Fruit fly (Drosophila melanogaster) whole organism, embryonic: Measurements from ENCODE around the gene Drsl4.

Experiments used
- Aef1 ChIP-seq: fragments of 200-800 bp; sonication (Bioruptor generic); IDR thresholded peaks from 3 replicates; pipeline ENCODE4 v1.3.6; 2022; ENCODE audit warnings: missing biosample characterization, missing genetic modification characterization
- Awh ChIP-seq: fragments of 200-800 bp; sonication (Bioruptor generic); IDR thresholded peaks from 2 replicates; pipeline ENCODE4, ENCODE4 v1.3.6; 2022; ENCODE audit warnings: missing biosample characterization, missing genetic modification characterization
- Bteb2 ChIP-seq: fragments of 200-800 bp; sonication (Bioruptor generic); optimal IDR thresholded peaks from 2 replicates; lab custom pipeline; 2016; ENCODE audit warnings: missing biosample characterization, missing genetic modification characterization
- CG10431 ChIP-seq: fragments of 200-800 bp; sonication (Bioruptor generic); optimal IDR thresholded peaks from 3 replicates; lab custom pipeline; 2018; ENCODE audit warnings: missing biosample characterization, mild to moderate bottlenecking, missing genetic modification characterization
- CG10462 ChIP-seq: fragments of 200-800 bp; sonication (Bioruptor generic); optimal IDR thresholded peaks from 2 replicates; lab custom pipeline; 2016; ENCODE audit warnings: missing biosample characterization, missing genetic modification characterization
- CG11247 ChIP-seq: fragments of 200-800 bp; sonication (Bioruptor generic); IDR thresholded peaks from 2 replicates; pipeline ENCODE4 v1.3.6; 2022; ENCODE audit warnings: missing biosample characterization, missing genetic modification characterization
- CG11696 ChIP-seq: fragments of 200-800 bp; sonication (Bioruptor generic); IDR thresholded peaks from 2 replicates; pipeline ENCODE4 v1.3.6; 2022; ENCODE audit warnings: missing biosample characterization, missing genetic modification characterization
- CG12219 ChIP-seq: fragments of 200-800 bp; sonication (Bioruptor generic); optimal IDR thresholded peaks from 3 replicates; lab custom pipeline; 2018; ENCODE audit warnings: missing biosample characterization, mild to moderate bottlenecking, missing genetic modification characterization
- CG12769 ChIP-seq: fragments of 200-800 bp; sonication (Bioruptor generic); optimal IDR thresholded peaks from 2 replicates; lab custom pipeline; 2019; ENCODE audit warnings: missing biosample characterization, mild to moderate bottlenecking, missing genetic modification characterization, moderate library complexity
- CG13123 ChIP-seq: fragments of 200-800 bp; sonication (Bioruptor generic); optimal IDR thresholded peaks from 2 replicates; lab custom pipeline; 2016; ENCODE audit warnings: missing biosample characterization, missing genetic modification characterization
- CG15269 ChIP-seq: fragments of 200-800 bp; sonication (Bioruptor generic); optimal IDR thresholded peaks from 2 replicates; lab custom pipeline; 2018; ENCODE audit warnings: missing biosample characterization, mild to moderate bottlenecking, missing genetic modification characterization, moderate library complexity
- CG17186 ChIP-seq: fragments of 200-800 bp; sonication (Bioruptor generic); optimal IDR thresholded peaks from 3 replicates; lab custom pipeline; 2017; ENCODE audit warnings: missing biosample characterization, missing genetic modification reagents, missing genetic modification characterization
- CG17359 ChIP-seq: fragments of 200-800 bp; sonication (Bioruptor generic); optimal IDR thresholded peaks from 3 replicates; lab custom pipeline; 2018; ENCODE audit warnings: missing biosample characterization, mild to moderate bottlenecking, missing genetic modification characterization, moderate library complexity
- CG17829 ChIP-seq: fragments of 200-800 bp; optimal IDR thresholded peaks from 2 replicates; lab custom pipeline; 2019; ENCODE audit warnings: missing biosample characterization, mild to moderate bottlenecking, missing genetic modification characterization, moderate library complexity
- CG17912 ChIP-seq: fragments of 200-800 bp; sonication (Bioruptor generic); optimal IDR thresholded peaks from 2 replicates; lab custom pipeline; 2018; ENCODE audit warnings: missing biosample characterization, mild to moderate bottlenecking, missing genetic modification characterization
- CG2199 ChIP-seq: fragments of 200-800 bp; sonication (Bioruptor generic); IDR thresholded peaks from 3 replicates; pipeline ENCODE4 v1.3.6; 2022; ENCODE audit warnings: missing biosample characterization, missing genetic modification characterization
- CG33213 ChIP-seq: fragments of 200-800 bp; sonication (Bioruptor generic); optimal IDR thresholded peaks from 3 replicates; lab custom pipeline; 2016; ENCODE audit warnings: missing biosample characterization, missing genetic modification characterization
- CG3407 ChIP-seq: fragments of 200-800 bp; sonication (Bioruptor generic); optimal IDR thresholded peaks from 2 replicates; lab custom pipeline; 2018; ENCODE audit warnings: missing biosample characterization, mild to moderate bottlenecking, missing genetic modification characterization
- CG4282 ChIP-seq: fragments of 200-800 bp; sonication (Bioruptor generic); optimal IDR thresholded peaks from 2 replicates; lab custom pipeline; 2016; ENCODE audit warnings: missing biosample characterization, missing genetic modification characterization
- CG4360 ChIP-seq: fragments of 200-800 bp; sonication (Bioruptor generic); IDR thresholded peaks from 2 replicates; pipeline ENCODE4 v1.3.6; 2022; ENCODE audit warnings: missing biosample characterization, missing genetic modification characterization
- CG43689 ChIP-seq: fragments of 200-800 bp; sonication (Bioruptor generic); IDR thresholded peaks from 2 replicates; pipeline ENCODE4 v1.3.6; 2022; ENCODE audit warnings: missing biosample characterization, missing genetic modification characterization
- CG5245 ChIP-seq: fragments of 200-800 bp; sonication (Bioruptor generic); optimal IDR thresholded peaks from 3 replicates; lab custom pipeline; 2016; ENCODE audit warnings: missing biosample characterization, missing genetic modification characterization
- CG6654 ChIP-seq: fragments of 200-800 bp; sonication (Bioruptor generic); optimal IDR thresholded peaks from 2 replicates; lab custom pipeline; 2017; ENCODE audit warnings: missing biosample characterization, mild to moderate bottlenecking, missing genetic modification characterization
- CG6854 ChIP-seq: fragments of 200-800 bp; sonication (Bioruptor generic); optimal IDR thresholded peaks from 3 replicates; lab custom pipeline; 2017; ENCODE audit warnings: missing biosample characterization, mild to moderate bottlenecking, missing genetic modification characterization
- CG8924 ChIP-seq: fragments of 200-800 bp; optimal IDR thresholded peaks from 3 replicates; lab custom pipeline; 2019; ENCODE audit warnings: missing biosample characterization, mild to moderate bottlenecking, missing genetic modification characterization, moderate library complexity
- D19B ChIP-seq: fragments of 200-800 bp; sonication (Bioruptor generic); optimal IDR thresholded peaks from 2 replicates; lab custom pipeline; 2017; ENCODE audit warnings: missing biosample characterization, mild to moderate bottlenecking, missing genetic modification characterization
- MBD-R2 ChIP-seq: fragments of 200-800 bp; sonication (Bioruptor generic); IDR thresholded peaks from 2 replicates; pipeline ENCODE4 v1.3.6; 2022; ENCODE audit warnings: missing biosample characterization, missing genetic modification characterization
- Max ChIP-seq: fragments of 200-800 bp; sonication (Bioruptor generic); optimal IDR thresholded peaks from 2 replicates; lab custom pipeline; 2016; ENCODE audit warnings: missing biosample characterization, mild to moderate bottlenecking, missing genetic modification characterization
- Myb ChIP-seq: fragments of 200-800 bp; sonication (Bioruptor generic); optimal IDR thresholded peaks from 2 replicates; lab custom pipeline; 2016; ENCODE audit warnings: missing biosample characterization, missing genetic modification characterization
- Neu2 ChIP-seq: fragments of 200-800 bp; sonication (Bioruptor generic); optimal IDR thresholded peaks from 3 replicates; lab custom pipeline; 2016; ENCODE audit warnings: missing biosample characterization, missing genetic modification characterization, borderline replicate concordance
- Nf-YC ChIP-seq: fragments of 200-800 bp; optimal IDR thresholded peaks from 3 replicates; lab custom pipeline; 2019; ENCODE audit warnings: missing biosample characterization, mild to moderate bottlenecking, missing genetic modification characterization, moderate library complexity
- Oli ChIP-seq: fragments of 200-800 bp; sonication (Bioruptor generic); optimal IDR thresholded peaks from 2 replicates; lab custom pipeline; 2018; ENCODE audit warnings: missing biosample characterization, mild to moderate bottlenecking, missing genetic modification characterization, moderate library complexity
- Pdp1 ChIP-seq, 2 experiments: fragments of 200-800 bp; sonication (Bioruptor generic); optimal IDR thresholded peaks; 3 replicates each; lab custom pipeline; 2016; ENCODE audit warnings: missing biosample characterization in 2 of 2, missing genetic modification characterization in 2 of 2, mild to moderate bottlenecking in 1 of 2, moderate library complexity in 1 of 2
- Ptx1 ChIP-seq: fragments of 200-800 bp; sonication (Bioruptor generic); IDR thresholded peaks from 2 replicates; pipeline ENCODE4 v1.3.6; 2022; ENCODE audit warnings: missing biosample characterization, missing genetic modification characterization
- Rfx ChIP-seq: fragments of 200-800 bp; sonication (Bioruptor generic); IDR thresholded peaks from 2 replicates; pipeline ENCODE4 v1.3.6; 2022; ENCODE audit warnings: missing biosample characterization, missing genetic modification characterization
- Six4 ChIP-seq: fragments of 200-800 bp; sonication (Bioruptor generic); optimal IDR thresholded peaks from 2 replicates; lab custom pipeline; 2016; ENCODE audit warnings: missing biosample characterization, missing genetic modification characterization
- Sox100B ChIP-seq: fragments of 200-800 bp; sonication (Bioruptor generic); optimal IDR thresholded peaks from 3 replicates; lab custom pipeline; 2018; ENCODE audit warnings: missing biosample characterization, mild to moderate bottlenecking, missing genetic modification characterization
- Trl ChIP-seq, 3 experiments: fragments of >200 bp in 2 of 3; fragments of 200-800 bp in 1 of 3; sonication (Bioruptor generic) in 1 of 3; optimal IDR thresholded peaks; 2 replicates in 1 of 3; 3 replicates in 2 of 3; lab custom pipeline; 2016 to 2017; ENCODE audit warnings: missing biosample characterization in 1 of 3, missing genetic modification characterization in 1 of 3
- Xrp1 ChIP-seq: fragments of 200-800 bp; sonication (Bioruptor generic); IDR thresholded peaks from 2 replicates; pipeline ENCODE4 v1.3.6; 2022; ENCODE audit warnings: missing biosample characterization, missing genetic modification characterization
- YL-1 ChIP-seq: fragments of 200-800 bp; sonication (Bioruptor generic); optimal IDR thresholded peaks from 3 replicates; lab custom pipeline; 2017; ENCODE audit warnings: missing biosample characterization, mild to moderate bottlenecking, missing genetic modification characterization
- chm ChIP-seq: fragments of 200-800 bp; sonication (Bioruptor generic); IDR thresholded peaks from 2 replicates; pipeline ENCODE4 v1.3.6; 2022; ENCODE audit warnings: missing biosample characterization, missing genetic modification characterization
- danr ChIP-seq: fragments of 200-800 bp; sonication (Bioruptor generic); IDR thresholded peaks from 2 replicates; pipeline ENCODE4 v1.3.6; 2022; ENCODE audit warnings: missing biosample characterization, missing genetic modification characterization
- eve ChIP-seq, 2 experiments: fragments of >200 bp; optimal IDR thresholded peaks; 2 replicates each; lab custom pipeline; 2017; ENCODE audit warnings: missing biosample characterization in 2 of 2, missing genetic modification characterization in 2 of 2
- gcm2 ChIP-seq: fragments of 200-800 bp; sonication (Bioruptor generic); optimal IDR thresholded peaks from 2 replicates; lab custom pipeline; 2016; ENCODE audit warnings: missing biosample characterization, missing genetic modification characterization
- p53 ChIP-seq: fragments of 200-800 bp; sonication (Bioruptor generic); optimal IDR thresholded peaks from 2 replicates; lab custom pipeline; 2016; ENCODE audit warnings: missing biosample characterization, missing genetic modification characterization
- pfk ChIP-seq: fragments of 200-800 bp; sonication (Bioruptor generic); optimal IDR thresholded peaks from 2 replicates; lab custom pipeline; 2018; ENCODE audit warnings: missing biosample characterization, mild to moderate bottlenecking, missing genetic modification characterization, moderate library complexity
- scrt ChIP-seq: fragments of 200-800 bp; sonication (Bioruptor generic); optimal IDR thresholded peaks from 2 replicates; lab custom pipeline; 2018; ENCODE audit warnings: missing biosample characterization, mild to moderate bottlenecking, missing genetic modification characterization, moderate library complexity
- sim ChIP-seq: fragments of 200-800 bp; sonication (Bioruptor generic); IDR thresholded peaks from 2 replicates; pipeline ENCODE4 v1.3.6; 2022; ENCODE audit warnings: missing biosample characterization, missing genetic modification characterization
- sr ChIP-seq: fragments of 200-800 bp; sonication (Bioruptor generic); IDR thresholded peaks from 3 replicates; pipeline ENCODE4 v1.3.6; 2022; ENCODE audit warnings: missing biosample characterization, missing genetic modification characterization
- stwl ChIP-seq: fragments of 200-800 bp; sonication (Bioruptor generic); optimal IDR thresholded peaks from 3 replicates; lab custom pipeline; 2018; ENCODE audit warnings: missing biosample characterization, mild to moderate bottlenecking, missing genetic modification characterization, moderate library complexity
- wek ChIP-seq: fragments of 200-800 bp; sonication (Bioruptor generic); optimal IDR thresholded peaks from 3 replicates; lab custom pipeline; 2018; ENCODE audit warnings: missing biosample characterization, mild to moderate bottlenecking, missing genetic modification characterization, moderate library complexity

The Drsl4 gene

DNA sequence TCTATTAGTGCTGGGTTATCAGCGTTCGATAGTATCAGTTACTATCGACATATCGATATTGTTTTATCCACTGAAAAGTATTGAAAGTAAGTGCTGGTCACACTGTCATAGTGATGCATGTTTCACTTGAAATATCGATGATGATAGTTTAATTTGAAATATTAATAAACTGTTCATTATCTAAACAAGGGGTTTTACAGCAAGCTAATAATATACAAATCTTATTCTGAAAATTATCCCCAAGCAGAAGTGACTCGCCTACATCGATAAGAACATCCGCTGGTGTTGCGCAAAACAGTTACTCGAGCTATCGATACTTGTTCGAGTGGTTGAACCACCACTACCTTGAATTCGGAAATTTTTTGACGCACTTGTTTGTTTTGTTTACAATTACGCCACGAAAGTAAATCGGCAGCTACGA is 3.8 kb downstream of the Drsl4 start, which contains the start of the genes PIG-C, CG12016 and Dpm2 (continued):
- peak; percentile 50 for TF ChIP-seq CG13123 (GFP tag; lab: Kevin White, UChicago)
- TF ChIP-seq CG17359 (tag; lab: Kevin White, UChicago) = peak; percentile 48
- TF ChIP-seq Awh = no peak
- peak; percentile 92 for TF ChIP-seq stwl
- peak; percentile 49 for TF ChIP-seq CG10462 (GFP tag; lab: Kevin White, UChicago)
- TF ChIP-seq Rfx (GFP tag; lab: Robert Waterston, UW) = peak; percentile 81
- no peak for TF ChIP-seq sim (GFP tag; lab: Robert Waterston, UW)
- TF ChIP-seq CG2199 (GFP tag; lab: Robert Waterston, UW) = no peak
- no peak for TF ChIP-seq CG4360 (GFP tag; lab: Robert Waterston, UW)
- peak; percentile 73 for TF ChIP-seq CG17829 (tag; lab: Kevin White, UChicago)
- TF ChIP-seq Myb = peak; percentile 63
- TF ChIP-seq eve (GFP tag; optimal IDR thresholded peaks at IDR 0.05; lab: Kevin White, UChicago) = no peak
- TF ChIP-seq pfk (GFP tag; lab: Kevin White, UChicago) = no peak
- peak; percentile 53 for TF ChIP-seq CG12769
- peak; percentile 38 for TF ChIP-seq YL-1 (GFP tag; lab: Kevin White, UChicago)
- peak; percentile 44 for TF ChIP-seq Aef1 (GFP tag; lab: Robert Waterston, UW)
- TF ChIP-seq Xrp1 (GFP tag; lab: Robert Waterston, UW) = peak; percentile 53; the same call in 1 of the 2 replicates
- no peak for TF ChIP-seq CG6654 (GFP tag; lab: Kevin White, UChicago)
- TF ChIP-seq Nf-YC (tag; lab: Kevin White, UChicago) = peak; percentile 70
- no peak for TF ChIP-seq D19B (GFP tag; lab: Kevin White, UChicago)
- no peak for TF ChIP-seq danr (GFP tag; lab: Robert Waterston, UW)
- no peak for TF ChIP-seq CG10431 (GFP tag; lab: Kevin White, UChicago)
- no peak for TF ChIP-seq CG6854 (GFP tag; lab: Kevin White, UChicago)
- no peak for TF ChIP-seq CG8924 (tag; lab: Kevin White, UChicago)
- TF ChIP-seq CG17912 (GFP tag; lab: Kevin White, UChicago) = no peak
- TF ChIP-seq Max (GFP tag; lab: Kevin White, UChicago) = peak; percentile 66
- peak; percentile 28 for TF ChIP-seq Oli (tag; lab: Kevin White, UChicago)
- TF ChIP-seq Trl (optimal IDR thresholded peaks at IDR 0.05; lab: Kevin White, UChicago) = no peak
- TF ChIP-seq Trl (GFP tag; optimal IDR thresholded peaks at IDR 0.05; lab: Kevin White, UChicago) = peak; percentile 78
- no peak for TF ChIP-seq CG5245 (GFP tag; lab: Kevin White, UChicago)
- TF ChIP-seq CG17186 = peak; percentile 81
- TF ChIP-seq Sox100B (GFP tag; lab: Kevin White, UChicago) = no peak
- TF ChIP-seq Pdp1 (GFP tag; optimal IDR thresholded peaks at IDR 0.05; lab: Kevin White, UChicago) = peak; percentile 68 to 89
- TF ChIP-seq CG43689 (GFP tag; lab: Robert Waterston, UW) = no peak
- no peak for TF ChIP-seq CG12219 (GFP tag; lab: Kevin White, UChicago)
- no peak for TF ChIP-seq CG11696 (GFP tag; lab: Robert Waterston, UW)
- peak; percentile 69 for TF ChIP-seq Ptx1 (GFP tag; lab: Robert Waterston, UW)
- TF ChIP-seq gcm2 = no peak
- peak; percentile 16 for TF ChIP-seq CG3407 (GFP tag; lab: Kevin White, UChicago)
- no peak for TF ChIP-seq sr (GFP tag; lab: Robert Waterston, UW)
- peak; percentile 89 for TF ChIP-seq MBD-R2 (GFP tag; lab: Robert Waterston, UW)
- peak; percentile 69 for TF ChIP-seq Bteb2 (GFP tag; lab: Kevin White, UChicago)
- peak; percentile 55 for TF ChIP-seq CG15269 (tag; lab: Kevin White, UChicago)
- TF ChIP-seq Neu2 (GFP tag; lab: Kevin White, UChicago) = no peak
- no peak for TF ChIP-seq wek (GFP tag; lab: Kevin White, UChicago)
- peak; percentile 19 for TF ChIP-seq CG4282 (GFP tag; lab: Kevin White, UChicago)
- TF ChIP-seq CG33213 (GFP tag; lab: Kevin White, UChicago) = peak; percentile 55
- no peak for TF ChIP-seq chm (GFP tag; lab: Robert Waterston, UW)
- TF ChIP-seq scrt (GFP tag; lab: Kevin White, UChicago) = no peak
- TF ChIP-seq CG11247 (GFP tag; lab: Robert Waterston, UW) = peak; percentile 70
- TF ChIP-seq p53 (GFP tag; lab: Kevin White, UChicago) = no peak
- peak; percentile 38 for TF ChIP-seq Six4 (GFP tag; lab: Kevin White, UChicago)
